Fruit fly (Drosophila melanogaster): ENCODE measurements around the gene CG17475.

The CG17475 gene

dm6 chr3R:17085029-17085807, 45.0 kb downstream of the CG17475 start, which contains the start of gene GckIII (continued):
- TF ChIP-seq ham (GFP tag; IDR thresholded peaks at IDR 0.05): no peak
- TF ChIP-seq fd64A (GFP tag; optimal IDR thresholded peaks at IDR 0.05): no peak
- no peak for TF ChIP-seq Bteb2 (GFP tag; optimal IDR thresholded peaks at IDR 0.05)
- TF ChIP-seq insv (GFP tag; optimal IDR thresholded peaks at IDR 0.05): no peak
- no peak for TF ChIP-seq CG33557 (GFP tag; optimal IDR thresholded peaks at IDR 0.05)
- no peak for TF ChIP-seq trh (GFP tag; optimal IDR thresholded peaks at IDR 0.05)
- no peak for TF ChIP-seq CG1024 (GFP tag; IDR thresholded peaks at IDR 0.05)
- TF ChIP-seq Pdp1 (GFP tag; optimal IDR thresholded peaks at IDR 0.05): peak in 1 of 2 experiments; percentile 11
- no peak for TF ChIP-seq ase (GFP tag; IDR thresholded peaks at IDR 0.05)
- TF ChIP-seq CrebB (tag; optimal IDR thresholded peaks at IDR 0.05): no peak
- TF ChIP-seq NfI (GFP tag; optimal IDR thresholded peaks at IDR 0.05): no peak
- TF ChIP-seq Chrac-16 (GFP tag; optimal IDR thresholded peaks at IDR 0.05): no peak
- TF ChIP-seq kay (GFP tag; optimal IDR thresholded peaks at IDR 0.05): no peak
- no peak for TF ChIP-seq ro (GFP tag; IDR thresholded peaks at IDR 0.05)
- no peak for TF ChIP-seq Max (GFP tag; optimal IDR thresholded peaks at IDR 0.05)
- peak; percentile 87 for TF ChIP-seq mld (GFP tag; IDR thresholded peaks at IDR 0.05; ENCODE audit: partially characterized antibody)
- no peak for TF ChIP-seq CG8290 (GFP tag; optimal IDR thresholded peaks at IDR 0.05)
- no peak for TF ChIP-seq CG8290 (tag; optimal IDR thresholded peaks at IDR 0.05)
- no peak for TF ChIP-seq pfk (GFP tag; optimal IDR thresholded peaks at IDR 0.05)
- no peak for TF ChIP-seq HLH54F (GFP tag; optimal IDR thresholded peaks at IDR 0.05)
- no peak for TF ChIP-seq CG17568 (GFP tag; optimal IDR thresholded peaks at IDR 0.05)
- no peak for TF ChIP-seq Taf1 (GFP tag; IDR thresholded peaks at IDR 0.05)
- no peak for TF ChIP-seq CG34376 (GFP tag; optimal IDR thresholded peaks at IDR 0.05)
- TF ChIP-seq ato (GFP tag; IDR thresholded peaks at IDR 0.05; ENCODE audit: partially characterized antibody): peak; percentile 37
- TF ChIP-seq CG10431 (GFP tag; optimal IDR thresholded peaks at IDR 0.05): no peak
- TF ChIP-seq CHES-1-like (GFP tag; optimal IDR thresholded peaks at IDR 0.05): no peak
- no peak for TF ChIP-seq Ssrp (tag; optimal IDR thresholded peaks at IDR 0.05)
- TF ChIP-seq D (optimal IDR thresholded peaks at IDR 0.05): no peak
- no peak for TF ChIP-seq D (GFP tag; optimal IDR thresholded peaks at IDR 0.05)
- no peak for TF ChIP-seq CG12219 (GFP tag; optimal IDR thresholded peaks at IDR 0.05)
- TF ChIP-seq Atf6 (GFP tag; IDR thresholded peaks at IDR 0.05): no peak
- TF ChIP-seq CG6654 (GFP tag; optimal IDR thresholded peaks at IDR 0.05): no peak
- TF ChIP-seq tgo (GFP tag; IDR thresholded peaks at IDR 0.05): no peak
- TF ChIP-seq gcm2 (GFP tag; optimal IDR thresholded peaks at IDR 0.05): no peak
- TF ChIP-seq ind (GFP tag; optimal IDR thresholded peaks at IDR 0.05): no peak
- TF ChIP-seq bsh (GFP tag; optimal IDR thresholded peaks at IDR 0.05): no peak
- no peak for TF ChIP-seq CG11723 (GFP tag; optimal IDR thresholded peaks at IDR 0.05)
- TF ChIP-seq CG1602 (GFP tag; optimal IDR thresholded peaks at IDR 0.05): no peak
- no peak for TF ChIP-seq CG17361 (GFP tag; IDR thresholded peaks at IDR 0.05)
- peak; percentile 55 for TF ChIP-seq CG10267 (tag; optimal IDR thresholded peaks at IDR 0.05)
- TF ChIP-seq CG18262 (tag; optimal IDR thresholded peaks at IDR 0.05): peak; percentile 19
- TF ChIP-seq maf-S (GFP tag; optimal IDR thresholded peaks at IDR 0.05): no peak
- TF ChIP-seq bbx (GFP tag; IDR thresholded peaks at IDR 0.05; ENCODE audit: partially characterized antibody): peak; percentile 86
- TF ChIP-seq CG31224 (GFP tag; IDR thresholded peaks at IDR 0.05): no peak
- TF ChIP-seq yki (optimal IDR thresholded peaks at IDR 0.05): no peak
- no peak for TF ChIP-seq lbe (GFP tag; optimal IDR thresholded peaks at IDR 0.05)
- no peak for TF ChIP-seq org-1 (GFP tag; optimal IDR thresholded peaks at IDR 0.05)
- TF ChIP-seq CG18011 (GFP tag; optimal IDR thresholded peaks at IDR 0.05): no peak
- peak; percentile 37 for TF ChIP-seq pzg (GFP tag; optimal IDR thresholded peaks at IDR 0.05)
- no peak for TF ChIP-seq Fer1 (GFP tag; optimal IDR thresholded peaks at IDR 0.05)
- peak; percentile 81 for TF ChIP-seq sna (GFP tag; IDR thresholded peaks at IDR 0.05; ENCODE audit: partially characterized antibody)
